Worm (Caenorhabditis elegans) whole organism, L3 larva: ENCODE data around the gene grd-6.
A peak's percentile ranks its signal among the peaks of the same experiment; 100 is the strongest.

Experiments
- R02D3.7 ChIP-seq: fragments of 150-350 bp; optimal IDR thresholded peaks from 2 replicates; lab custom pipeline; 2014; ENCODE audit warnings: missing biosample characterization, missing genetic modification characterization
- ZK546.5 ChIP-seq: sonication (generic microtip); optimal IDR thresholded peaks from 2 replicates; lab custom pipeline; 2017; ENCODE audit warnings: missing biosample characterization, missing genetic modification characterization
- ama-1 ChIP-seq: fragments of 150-350 bp; optimal IDR thresholded peaks from 2 replicates; lab custom pipeline; 2018
- ceh-28 ChIP-seq: fragments of 150-350 bp; optimal IDR thresholded peaks from 2 replicates; lab custom pipeline; 2014; ENCODE audit warnings: missing biosample characterization, missing genetic modification reagents, missing genetic modification characterization
- ceh-9 ChIP-seq: sonication (generic microtip); optimal IDR thresholded peaks from 2 replicates; lab custom pipeline; 2018; ENCODE audit warnings: missing biosample characterization, missing genetic modification characterization
- daf-12 ChIP-seq: fragments of 150-350 bp; optimal IDR thresholded peaks from 2 replicates; lab custom pipeline; 2014; ENCODE audit warnings: missing biosample characterization, missing genetic modification reagents, missing genetic modification characterization
- egl-5 ChIP-seq: fragments of 150-350 bp; optimal IDR thresholded peaks from 2 replicates; lab custom pipeline; 2017; ENCODE audit warnings: missing biosample characterization, missing genetic modification reagents, missing genetic modification characterization, inconsistent platforms
- elt-1 ChIP-seq: fragments of 150-350 bp; optimal IDR thresholded peaks from 2 replicates; lab custom pipeline; 2014; ENCODE audit warnings: missing biosample characterization, missing genetic modification characterization
- elt-2 ChIP-seq: sonication (generic microtip); optimal IDR thresholded peaks from 2 replicates; lab custom pipeline; 2016; ENCODE audit warnings: missing genetic modification reagents, mild to moderate bottlenecking, missing genetic modification characterization, missing compliant biosample characterization
- elt-3 ChIP-seq, 3 experiments: fragments of 150-350 bp in 1 of 3; sonication (generic microtip) in 2 of 3; optimal IDR thresholded peaks; 2 replicates in 2 of 3; 4 replicates in 1 of 3; lab custom pipeline; 2014 to 2017; ENCODE audit warnings: missing biosample characterization in 3 of 3, missing genetic modification characterization in 3 of 3
- eor-1 ChIP-seq, 2 experiments: fragments of 150-350 bp; optimal IDR thresholded peaks; 2 replicates each; lab custom pipeline; 2014 to 2018; ENCODE audit warnings: missing biosample characterization in 2 of 2, missing genetic modification characterization in 2 of 2
- fkh-10 ChIP-seq: sonication (generic microtip); optimal IDR thresholded peaks from 2 replicates; lab custom pipeline; 2017; ENCODE audit warnings: missing biosample characterization, missing genetic modification reagents, missing genetic modification characterization
- fkh-2 ChIP-seq: fragments of 150-350 bp; optimal IDR thresholded peaks from 2 replicates; lab custom pipeline; 2014; ENCODE audit warnings: missing biosample characterization, missing genetic modification reagents, missing genetic modification characterization
- fos-1 ChIP-seq: fragments of 150-350 bp; optimal IDR thresholded peaks from 2 replicates; lab custom pipeline; 2014; ENCODE audit warnings: missing biosample characterization, missing genetic modification characterization
- hmg-11 ChIP-seq: sonication (generic microtip); optimal IDR thresholded peaks from 2 replicates; lab custom pipeline; 2016; ENCODE audit warnings: missing genetic modification characterization, missing compliant biosample characterization
- lin-15B ChIP-seq: fragments of 150-350 bp; optimal IDR thresholded peaks from 2 replicates; lab custom pipeline; 2014; ENCODE audit warnings: missing biosample characterization, missing genetic modification characterization
- lin-39 ChIP-seq: fragments of 150-350 bp; optimal IDR thresholded peaks from 2 replicates; lab custom pipeline; 2018; ENCODE audit warnings: missing biosample characterization, missing genetic modification reagents, missing genetic modification characterization
- lsy-12 ChIP-seq: sonication (generic microtip); optimal IDR thresholded peaks from 2 replicates; lab custom pipeline; 2016; ENCODE audit warnings: mild to moderate bottlenecking, missing genetic modification characterization, missing compliant biosample characterization
- mdl-1 ChIP-seq: fragments of 150-350 bp; optimal IDR thresholded peaks from 2 replicates; lab custom pipeline; 2014; ENCODE audit warnings: missing biosample characterization, missing genetic modification characterization
- mml-1 ChIP-seq: fragments of 150-350 bp; sonication (generic microtip); optimal IDR thresholded peaks from 3 replicates; lab custom pipeline; 2014; ENCODE audit warnings: missing biosample characterization, missing genetic modification characterization
- nfya-1 ChIP-seq: sonication (generic microtip); optimal IDR thresholded peaks from 2 replicates; lab custom pipeline; 2017; ENCODE audit warnings: missing genetic modification characterization, mild to moderate bottlenecking, missing compliant biosample characterization, antibody characterized with exemption, moderate library complexity; ENCODE audit not compliant: insufficient read depth
- nhr-11 ChIP-seq: fragments of 150-350 bp; optimal IDR thresholded peaks from 2 replicates; lab custom pipeline; 2014; ENCODE audit warnings: missing biosample characterization, missing genetic modification characterization
- nhr-23 ChIP-seq: fragments of 150-350 bp; optimal IDR thresholded peaks from 2 replicates; lab custom pipeline; 2014; ENCODE audit warnings: missing biosample characterization, missing genetic modification reagents, missing genetic modification characterization
- nhr-237 ChIP-seq: fragments of 150-350 bp; optimal IDR thresholded peaks from 2 replicates; lab custom pipeline; 2014; ENCODE audit warnings: missing biosample characterization, missing genetic modification characterization
- nhr-25 ChIP-seq: sonication (generic microtip); optimal IDR thresholded peaks from 2 replicates; lab custom pipeline; 2017; ENCODE audit warnings: missing biosample characterization, missing genetic modification characterization
- nhr-43 ChIP-seq: sonication (generic microtip); optimal IDR thresholded peaks from 2 replicates; lab custom pipeline; 2016; ENCODE audit warnings: mild to moderate bottlenecking, missing genetic modification characterization, missing compliant biosample characterization; ENCODE audit not compliant: poor library complexity, severe bottlenecking
- nhr-67 ChIP-seq: fragments of 150-350 bp; optimal IDR thresholded peaks from 2 replicates; lab custom pipeline; 2014; ENCODE audit warnings: missing biosample characterization, missing genetic modification characterization
- nhr-76 ChIP-seq: fragments of 150-350 bp; sonication (generic microtip); optimal IDR thresholded peaks from 5 replicates; lab custom pipeline; 2014; ENCODE audit warnings: missing biosample characterization, missing genetic modification characterization
- nhr-77 ChIP-seq: fragments of 150-350 bp; optimal IDR thresholded peaks from 2 replicates; lab custom pipeline; 2014; ENCODE audit warnings: missing biosample characterization, missing genetic modification characterization
- pha-4 ChIP-seq: fragments of 150-350 bp; optimal IDR thresholded peaks from 2 replicates; lab custom pipeline; 2014; ENCODE audit warnings: missing biosample characterization, missing genetic modification reagents, missing genetic modification characterization
- pqm-1 ChIP-seq: fragments of 150-350 bp; optimal IDR thresholded peaks from 2 replicates; lab custom pipeline; 2017; ENCODE audit warnings: missing biosample characterization, missing genetic modification characterization, inconsistent platforms
- sea-2 ChIP-seq: fragments of 150-350 bp; sonication (generic microtip); optimal IDR thresholded peaks from 4 replicates; lab custom pipeline; 2014; ENCODE audit warnings: missing biosample characterization, missing genetic modification reagents, missing genetic modification characterization
- skn-1 ChIP-seq: fragments of 150-350 bp; optimal IDR thresholded peaks from 2 replicates; lab custom pipeline; 2014; ENCODE audit warnings: missing biosample characterization, missing genetic modification characterization
- snpc-4 ChIP-seq: fragments of 150-350 bp; optimal IDR thresholded peaks from 2 replicates; lab custom pipeline; 2014; ENCODE audit warnings: missing biosample characterization, missing genetic modification characterization
- unc-39 ChIP-seq: sonication (generic microtip); optimal IDR thresholded peaks from 4 replicates; lab custom pipeline; 2017; ENCODE audit warnings: missing biosample characterization, missing genetic modification characterization
- unc-62 ChIP-seq: fragments of 150-350 bp; sonication (generic microtip); optimal IDR thresholded peaks from 4 replicates; lab custom pipeline; 2014; ENCODE audit warnings: missing biosample characterization, missing genetic modification reagents, missing genetic modification characterization
- zag-1 ChIP-seq: fragments of 150-350 bp; optimal IDR thresholded peaks from 2 replicates; lab custom pipeline; 2014; ENCODE audit warnings: missing biosample characterization, missing genetic modification characterization
- ztf-11 ChIP-seq: fragments of 150-350 bp; optimal IDR thresholded peaks from 2 replicates; lab custom pipeline; 2014; ENCODE audit warnings: missing biosample characterization, missing genetic modification characterization
- ztf-4 ChIP-seq: fragments of 150-350 bp; optimal IDR thresholded peaks from 2 replicates; lab custom pipeline; 2014; ENCODE audit warnings: missing biosample characterization, missing genetic modification characterization

The grd-6 gene

ce11 chrV:9212499-9212898, 9.2 kb upstream of the grd-6 start (continued):
- TF ChIP-seq lsy-12 (no peak), fos-1 (tag; lab: Kevin White, UChicago) (no peak), pha-4 (tag; lab: Kevin White, UChicago) (peak; percentile 91), nhr-11 (tag; lab: Kevin White, UChicago) (no peak), nhr-77 (tag; lab: Kevin White, UChicago) (no peak), nhr-43 (tag; lab: Kevin White, UChicago) (no peak)

- TF ChIP-seq egl-5 (tag; lab: Kevin White, UChicago) (no peak), zag-1 (no peak), eor-1 (tag; optimal IDR thresholded peaks at IDR 0.05; lab: Kevin White, UChicago) (no peak), snpc-4 (tag; lab: Kevin White, UChicago) (no peak), ceh-28 (tag; lab: Kevin White, UChicago) (no peak), mml-1 (tag; lab: Kevin White, UChicago) (no peak), lin-15B (tag; lab: Kevin White, UChicago) (no peak), elt-2 (tag; lab: Kevin White, UChicago) (no peak), daf-12 (tag; lab: Kevin White, UChicago) (no peak)
Observed at ce11 chrV:9213554-9213953, 8.1 kb upstream of the grd-6 start, which contains the start of gene mdt-27. mdt-27 (minus strand) TSS chrV:9213654.

ce11 chrV:9217158-9217557, 4.5 kb upstream of the grd-6 start, which contains the start of gene pacs-1:
pacs-1 (minus strand) TSS chrV:9217258.
- TF ChIP-seq ztf-4 (tag; lab: Kevin White, UChicago) (no peak), ceh-9 (tag; lab: Kevin White, UChicago) (no peak), nhr-237 (no peak), elt-1 (tag; lab: Kevin White, UChicago) (no peak), sea-2 (GFP tag; lab: Kevin White, UChicago) (no peak), nhr-43 (tag; lab: Kevin White, UChicago) (no peak), mdl-1 (no peak), nhr-25 (tag; lab: Kevin White, UChicago) (no peak), hmg-11 (tag; lab: Kevin White, UChicago) (no peak), egl-5 (tag; lab: Kevin White, UChicago) (no peak), unc-39 (tag; lab: Kevin White, UChicago) (no peak), ztf-11 (no peak), snpc-4 (tag; lab: Kevin White, UChicago) (no peak), fkh-10 (GFP tag; lab: Kevin White, UChicago) (no peak), nhr-67 (tag; lab: Kevin White, UChicago) (no peak), daf-12 (tag; lab: Kevin White, UChicago) (no peak), nhr-23 (tag; lab: Kevin White, UChicago) (no peak), nhr-77 (tag; lab: Kevin White, UChicago) (no peak)

ce11 chrV:9218214-9218613, 3.5 kb upstream of the grd-6 start:
- no peak for TF ChIP-seq zag-1
- TF ChIP-seq ama-1 = no peak
- TF ChIP-seq nhr-237 = no peak
- TF ChIP-seq elt-1 (tag; lab: Kevin White, UChicago) = peak; percentile 84
- TF ChIP-seq lin-39 (tag; lab: Kevin White, UChicago) = peak; percentile 54
- no peak for TF ChIP-seq elt-3 (tag; optimal IDR thresholded peaks at IDR 0.05; lab: Kevin White, UChicago)
- no peak for TF ChIP-seq lin-15B (tag; lab: Kevin White, UChicago)
- TF ChIP-seq ZK546.5 (tag; lab: Kevin White, UChicago) = no peak
- TF ChIP-seq egl-5 (tag; lab: Kevin White, UChicago) = no peak
- TF ChIP-seq mml-1 (tag; lab: Kevin White, UChicago) = no peak
- TF ChIP-seq daf-12 (tag; lab: Kevin White, UChicago) = no peak
- peak; percentile 93 for TF ChIP-seq unc-62

ce11 chrV:9218655-9219389, 2.8 kb upstream of the grd-6 start:
- TF ChIP-seq skn-1 (tag; lab: Kevin White, UChicago) (peak; percentile 67), egl-5 (tag; lab: Kevin White, UChicago) (no peak), daf-12 (tag; lab: Kevin White, UChicago) (no peak), R02D3.7 (tag; lab: Kevin White, UChicago) (no peak), lin-39 (tag; lab: Kevin White, UChicago) (peak; percentile 71), nhr-76 (tag; lab: Kevin White, UChicago) (no peak), hmg-11 (tag; lab: Kevin White, UChicago) (no peak), ZK546.5 (tag; lab: Kevin White, UChicago) (no peak), nhr-67 (tag; lab: Kevin White, UChicago) (no peak), ztf-11 (no peak), lin-15B (tag; lab: Kevin White, UChicago) (peak; percentile 5), pqm-1 (tag; lab: Kevin White, UChicago) (peak; percentile 45), elt-2 (tag; lab: Kevin White, UChicago) (peak; percentile 77), fos-1 (tag; lab: Kevin White, UChicago) (no peak), snpc-4 (tag; lab: Kevin White, UChicago) (peak; percentile 13), unc-62 (peak; percentile 92), fkh-2 (tag; lab: Kevin White, UChicago) (no peak), nfya-1 (tag; lab: Kevin White, UChicago) (peak; percentile 47), nhr-237 (no peak), nhr-25 (tag; lab: Kevin White, UChicago) (no peak)
